Fruit fly (Drosophila melanogaster): ENCODE results near the gene Sfp24Bb.

Gene Sfp24Bb

dm6 chr2L:3657349-3658142 is 12.0 kb downstream of the Sfp24Bb start (continued):
- TF ChIP-seq D19B (GFP tag; optimal IDR thresholded peaks at IDR 0.05): no peak
- peak; percentile 66 for TF ChIP-seq CG1647 (GFP tag; optimal IDR thresholded peaks at IDR 0.05)
- no peak for TF ChIP-seq gt (GFP tag; IDR thresholded peaks at IDR 0.05)
- peak; percentile 51 for TF ChIP-seq CG9817 (tag; optimal IDR thresholded peaks at IDR 0.05)
- peak; percentile 39 for TF ChIP-seq gem (tag; optimal IDR thresholded peaks at IDR 0.05)
- peak; percentile 66 for TF ChIP-seq bab2 (GFP tag; optimal IDR thresholded peaks at IDR 0.05)
- no peak for TF ChIP-seq CG14860 (GFP tag; IDR thresholded peaks at IDR 0.05; ENCODE audit: partially characterized antibody)
- TF ChIP-seq Med (GFP tag): peak; percentile 96
- peak; percentile 6 for TF ChIP-seq CHES-1-like (GFP tag; optimal IDR thresholded peaks at IDR 0.05)
- no peak for TF ChIP-seq lov (optimal IDR thresholded peaks at IDR 0.05)
- no peak for TF ChIP-seq lov (GFP tag; IDR thresholded peaks at IDR 0.05)
- peak; percentile 35 for TF ChIP-seq twi (tag; optimal IDR thresholded peaks at IDR 0.05)
- TF ChIP-seq CG15696 (tag; optimal IDR thresholded peaks at IDR 0.05): peak; percentile 84
- peak; percentile 64 for TF ChIP-seq Ets97D (GFP tag; optimal IDR thresholded peaks at IDR 0.05)
- peak; percentile 83 for TF ChIP-seq CG13894 (tag; optimal IDR thresholded peaks at IDR 0.05)
- TF ChIP-seq CG10147 (GFP tag; optimal IDR thresholded peaks at IDR 0.05): peak; percentile 30
- no peak for TF ChIP-seq CG1529 (GFP tag; optimal IDR thresholded peaks at IDR 0.05)
- peak; percentile 50 to 74 for TF ChIP-seq Pdp1 (GFP tag; optimal IDR thresholded peaks at IDR 0.05)
- no peak for TF ChIP-seq Atf6 (GFP tag; IDR thresholded peaks at IDR 0.05)
- no peak for TF ChIP-seq fd3F (GFP tag; optimal IDR thresholded peaks at IDR 0.05)
- peak; percentile 6 for TF ChIP-seq Six4 (GFP tag; optimal IDR thresholded peaks at IDR 0.05)
- TF ChIP-seq CG17912 (GFP tag; optimal IDR thresholded peaks at IDR 0.05): peak; percentile 45
- no peak for TF ChIP-seq CG12104 (GFP tag; optimal IDR thresholded peaks at IDR 0.05)
- no peak for TF ChIP-seq HLHmδ (GFP tag; optimal IDR thresholded peaks at IDR 0.05)
- TF ChIP-seq Fer3 (tag; optimal IDR thresholded peaks at IDR 0.05): peak; percentile 27
- peak; percentile 93 for TF ChIP-seq Ets65A (GFP tag)
- TF ChIP-seq ken (GFP tag; IDR thresholded peaks at IDR 0.05): peak; percentile 72
- TF ChIP-seq CG1603 (tag; optimal IDR thresholded peaks at IDR 0.05): peak; percentile 48
- TF ChIP-seq bcd (GFP tag; optimal IDR thresholded peaks at IDR 0.05): peak; percentile 50
- TF ChIP-seq zen (tag; optimal IDR thresholded peaks at IDR 0.05): peak; percentile 81
- TF ChIP-seq ro (GFP tag; IDR thresholded peaks at IDR 0.05): no peak
- TF ChIP-seq CG15011 (GFP tag; optimal IDR thresholded peaks at IDR 0.05): no peak
- no peak for TF ChIP-seq CG14667 (GFP tag; IDR thresholded peaks at IDR 0.05)
- TF ChIP-seq run (tag; optimal IDR thresholded peaks at IDR 0.05): peak; percentile 11
- TF ChIP-seq caup (GFP tag; optimal IDR thresholded peaks at IDR 0.05; ENCODE audit: severe bottlenecking): peak; percentile 27
- TF ChIP-seq lola (GFP tag; optimal IDR thresholded peaks at IDR 0.05): no peak
- TF ChIP-seq tap (tag; optimal IDR thresholded peaks at IDR 0.05): peak; percentile 10
- no peak for TF ChIP-seq Ada2b (GFP tag; IDR thresholded peaks at IDR 0.05)
- TF ChIP-seq CG12219 (GFP tag; optimal IDR thresholded peaks at IDR 0.05): no peak
- peak; percentile 41; the same call in 1 of the 3 replicates for TF ChIP-seq Aef1 (GFP tag; IDR thresholded peaks at IDR 0.05)
- peak; percentile 58 for TF ChIP-seq CoRest (tag; optimal IDR thresholded peaks at IDR 0.05)
- no peak for TF ChIP-seq Hand (GFP tag; optimal IDR thresholded peaks at IDR 0.05)
- peak; percentile 89 for TF ChIP-seq CG11456 (GFP tag; IDR thresholded peaks at IDR 0.05)
- TF ChIP-seq sr (GFP tag; IDR thresholded peaks at IDR 0.05): no peak
- TF ChIP-seq CG17385 (GFP tag; optimal IDR thresholded peaks at IDR 0.05): peak; percentile 24
- no peak for TF ChIP-seq rib (GFP tag; IDR thresholded peaks at IDR 0.05)
- TF ChIP-seq vvl (GFP tag; IDR thresholded peaks at IDR 0.05): peak; percentile 68
- TF ChIP-seq lbe (GFP tag; optimal IDR thresholded peaks at IDR 0.05): peak; percentile 34
- TF ChIP-seq CG6254 (GFP tag; optimal IDR thresholded peaks at IDR 0.05): no peak

Data from whole organism, embryonic.